Worm (Caenorhabditis elegans) whole organism, L4/young adult: ENCODE measurements around the gene unc-26.
A peak's percentile ranks its signal among the peaks of the same experiment; 100 is the strongest.

Source experiments
- W03F9.2 ChIP-seq: fragments of 150-350 bp; optimal IDR thresholded peaks from 2 replicates; lab custom pipeline; 2014; ENCODE audit warnings: missing biosample characterization, missing genetic modification characterization
- dao-5 ChIP-seq: sonication (generic microtip); optimal IDR thresholded peaks from 2 replicates; lab custom pipeline; 2016; ENCODE audit warnings: missing genotype, missing genetic modification characterization, moderate library complexity, missing compliant biosample characterization
- him-1 ChIP-seq: sonication (generic microtip); optimal IDR thresholded peaks from 2 replicates; lab custom pipeline; 2016; ENCODE audit warnings: missing genotype, missing genetic modification reagents, missing genetic modification characterization, missing compliant biosample characterization

unc-26 gene

ce11 chrIV:13272494-13272893 is at the start of gene unc-26:
Gene unc-26 (minus strand): TSS chrIV:13272516.
- TF ChIP-seq W03F9.2 (tag; lab: Kevin White, UChicago) (no peak), dao-5 (no peak), him-1 (tag; lab: Kevin White, UChicago) (no peak)

DNA sequence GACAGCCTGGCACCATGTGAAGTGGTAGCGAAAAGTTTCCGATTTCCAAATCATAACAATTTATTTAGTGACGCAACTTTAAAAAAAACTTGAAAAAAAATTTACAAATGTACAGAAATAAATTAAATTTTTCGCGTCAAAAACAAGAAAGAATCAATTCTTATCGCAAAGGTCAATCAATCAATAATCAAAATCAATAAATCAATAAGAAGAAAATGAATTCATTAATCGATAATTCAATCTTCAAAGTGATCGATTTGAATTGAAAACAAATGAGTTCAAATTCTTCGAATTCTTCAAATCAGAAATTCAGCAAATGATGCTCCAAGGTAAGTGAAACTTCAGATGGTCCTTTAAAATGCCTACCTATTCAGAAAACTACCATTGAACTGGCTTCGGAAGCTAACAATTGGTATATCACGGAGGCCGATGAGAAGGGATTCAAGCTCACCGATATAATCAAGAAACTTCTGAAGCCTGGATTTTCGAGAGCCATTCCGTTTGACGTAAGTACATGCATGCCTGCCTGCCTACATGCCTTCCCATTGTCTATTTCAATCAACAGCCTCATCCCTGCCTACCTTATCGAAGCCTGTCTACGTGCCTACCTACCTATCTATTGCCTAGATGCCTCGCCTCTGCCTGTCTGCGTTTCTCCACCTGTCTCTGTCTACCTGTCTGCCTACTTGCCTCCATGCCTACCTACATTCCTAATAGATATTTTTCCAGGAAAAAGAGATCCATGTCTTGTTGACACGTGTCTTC is 47.8 kb upstream of the unc-26 start:
- TF ChIP-seq him-1 (tag; lab: Kevin White, UChicago) (no peak), W03F9.2 (tag; lab: Kevin White, UChicago) (no peak), dao-5 (no peak)

DNA sequence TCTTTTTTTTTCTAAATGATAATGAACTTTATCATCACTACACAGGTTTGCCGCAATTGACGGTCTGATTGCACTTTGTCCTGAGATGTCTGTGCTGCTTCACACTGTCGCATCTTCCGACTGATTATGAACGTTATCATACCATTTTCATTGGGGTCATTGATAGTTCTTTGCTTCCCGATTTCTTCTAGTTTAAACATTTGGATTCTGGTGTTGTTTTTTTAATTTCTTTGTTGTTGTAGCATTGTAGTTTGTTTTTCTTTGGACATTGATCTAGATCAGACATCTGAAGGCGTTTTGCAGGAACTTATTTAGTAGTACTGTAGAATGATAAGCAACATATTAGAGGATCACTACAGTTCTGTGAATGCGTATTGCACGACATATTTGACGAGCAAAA is 46.5 kb upstream of the unc-26 start:
- no peak for TF ChIP-seq him-1 (tag; lab: Kevin White, UChicago)
- no peak for TF ChIP-seq dao-5
- TF ChIP-seq W03F9.2 (tag; lab: Kevin White, UChicago): no peak

DNA sequence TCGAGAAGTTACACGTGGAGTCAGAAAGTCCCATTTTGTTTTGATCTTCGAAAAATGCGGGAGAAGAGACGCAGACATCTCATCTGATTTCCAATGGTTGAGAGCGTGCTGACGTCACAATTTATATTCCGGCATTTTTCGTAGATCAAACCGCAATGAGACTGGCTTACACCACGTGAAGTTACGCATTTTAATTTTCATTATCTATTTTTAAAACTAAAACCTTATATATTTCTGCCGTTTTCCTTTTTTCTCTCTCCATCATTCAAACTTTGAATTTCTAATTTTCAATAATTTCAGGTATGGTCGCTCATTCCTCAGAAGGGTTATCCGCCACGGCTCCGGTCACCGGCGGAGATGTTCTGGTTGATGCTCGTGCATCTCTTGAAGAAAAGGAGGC is 43.0 kb upstream of the unc-26 start, which contains the start of gene fat-1:
Gene fat-1, plus strand, starts transcription at position 301 of the 400 bp plus-strand sequence.
- TF ChIP-seq W03F9.2 (tag; lab: Kevin White, UChicago): no peak
- no peak for TF ChIP-seq him-1 (tag; lab: Kevin White, UChicago)
- no peak for TF ChIP-seq dao-5

- TF ChIP-seq him-1 (tag; lab: Kevin White, UChicago): no peak
- peak; percentile 4 for TF ChIP-seq W03F9.2 (tag; lab: Kevin White, UChicago)
Measured at ce11 chrIV:13314181-13314580, 41.9 kb upstream of the unc-26 start.

DNA sequence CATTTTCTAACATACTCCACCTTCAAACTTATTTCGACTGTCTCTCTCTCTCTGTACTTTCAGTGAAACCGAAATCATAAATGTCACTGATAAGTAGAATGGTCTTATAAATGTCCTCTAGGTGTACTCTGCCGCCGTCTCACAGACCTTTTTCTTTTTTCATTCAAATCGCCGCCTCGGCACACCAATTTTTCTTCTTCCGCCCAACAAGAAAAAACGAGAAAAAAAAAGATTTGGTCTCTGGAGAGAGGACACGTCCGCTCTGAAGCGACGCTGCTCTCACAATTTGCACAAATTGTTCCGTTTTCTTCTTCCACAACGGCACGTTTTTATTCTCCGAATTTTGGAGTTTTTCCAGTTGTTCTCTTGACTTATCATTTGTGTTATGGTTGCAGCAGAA is 40.8 kb upstream of the unc-26 start:
- TF ChIP-seq W03F9.2 (tag; lab: Kevin White, UChicago) (no peak), him-1 (tag; lab: Kevin White, UChicago) (no peak), dao-5 (no peak)

DNA sequence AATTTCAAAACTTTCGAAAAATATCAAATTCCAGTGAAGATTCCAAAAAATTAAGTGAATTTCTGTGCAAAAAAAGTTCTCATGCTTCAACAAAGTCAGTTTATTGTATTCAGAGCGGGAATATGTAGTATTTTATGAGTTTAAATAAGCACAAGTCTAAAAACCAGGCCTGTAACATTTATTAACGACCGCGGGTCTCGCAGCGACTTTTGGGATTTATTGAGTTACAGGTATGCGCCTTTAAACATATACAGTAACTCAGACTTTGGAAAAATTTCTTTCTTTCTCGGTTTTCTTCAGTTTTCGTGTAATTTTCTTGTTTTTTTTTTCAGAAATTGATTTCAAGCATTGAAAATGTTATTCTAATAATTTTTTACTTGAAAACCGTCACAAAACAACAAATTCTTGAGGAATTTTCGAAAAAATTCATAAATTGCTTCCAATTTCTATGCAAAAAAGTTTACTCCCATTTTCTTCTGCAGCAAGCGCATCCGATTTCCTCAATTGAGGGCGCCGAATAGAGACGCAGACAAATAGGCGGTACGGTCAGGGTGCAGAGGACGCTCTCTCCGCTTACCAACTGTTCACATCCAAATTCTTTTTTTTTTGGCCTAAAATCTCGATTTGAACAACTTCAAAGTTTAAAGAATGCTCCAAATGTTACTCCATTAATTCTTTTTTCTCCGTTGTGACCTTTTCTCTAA is 39.2 kb upstream of the unc-26 start:
- no peak for TF ChIP-seq him-1 (tag; lab: Kevin White, UChicago)
- no peak for TF ChIP-seq W03F9.2 (tag; lab: Kevin White, UChicago)
- TF ChIP-seq dao-5: no peak

- TF ChIP-seq dao-5: no peak
- TF ChIP-seq him-1 (tag; lab: Kevin White, UChicago): no peak
- TF ChIP-seq W03F9.2 (tag; lab: Kevin White, UChicago): no peak
Measured at ce11 chrIV:13309636-13310035, 37.3 kb upstream of the unc-26 start.

ce11 chrIV:13304786-13305185 is 32.5 kb upstream of the unc-26 start:
- TF ChIP-seq dao-5: no peak
- no peak for TF ChIP-seq him-1 (tag; lab: Kevin White, UChicago)
- no peak for TF ChIP-seq W03F9.2 (tag; lab: Kevin White, UChicago)

DNA sequence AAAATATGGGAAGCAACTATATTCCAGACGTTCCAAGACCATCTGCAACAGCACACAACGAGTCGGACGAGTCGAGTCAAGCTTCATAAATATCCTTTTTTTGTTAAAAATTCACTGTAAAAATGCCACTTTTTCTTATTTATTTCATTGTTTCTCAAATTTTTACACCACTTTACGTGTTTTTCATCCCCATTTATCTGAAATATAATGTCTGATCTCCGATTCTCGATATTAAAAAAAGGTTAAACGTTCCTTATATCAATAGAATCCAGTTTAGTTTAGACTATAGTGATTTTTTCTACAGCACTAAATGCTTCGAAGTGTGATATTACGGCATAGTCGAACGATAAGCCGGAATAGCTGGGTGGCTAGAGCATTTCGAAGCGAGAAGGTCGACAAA is 31.1 kb upstream of the unc-26 start, which contains the start of gene Y67H2A.7:
Gene Y67H2A.7, plus strand, starts transcription at position 301 of the 400 bp plus-strand sequence.
- no peak for TF ChIP-seq W03F9.2 (tag; lab: Kevin White, UChicago)
- TF ChIP-seq him-1 (tag; lab: Kevin White, UChicago): no peak
- TF ChIP-seq dao-5: no peak

DNA sequence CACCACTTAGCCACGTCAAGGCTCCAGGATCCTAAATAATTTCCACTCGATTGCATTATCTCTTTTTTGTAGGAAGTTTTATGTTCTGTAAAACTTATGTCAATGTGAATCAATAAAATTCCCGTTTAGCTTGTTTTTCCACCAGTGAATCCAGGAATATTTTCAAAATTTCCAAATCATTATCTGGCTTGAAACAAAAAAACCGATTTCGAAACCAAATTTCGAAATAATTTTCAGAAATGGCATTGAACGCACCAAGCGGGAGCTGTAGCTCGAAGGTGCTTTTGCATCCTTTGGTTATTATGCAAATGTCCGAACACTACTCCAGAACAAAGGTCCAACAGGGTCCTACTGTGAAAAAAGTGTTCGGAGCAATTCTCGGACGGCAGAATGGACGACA is 28.3 kb upstream of the unc-26 start, which contains the start of gene csn-6:
Gene csn-6, plus strand, starts transcription at position 234 of the 400 bp plus-strand sequence.
- TF ChIP-seq him-1 (tag; lab: Kevin White, UChicago): no peak
- TF ChIP-seq W03F9.2 (tag; lab: Kevin White, UChicago): no peak
- no peak for TF ChIP-seq dao-5

- TF ChIP-seq him-1 (tag; lab: Kevin White, UChicago): no peak
- no peak for TF ChIP-seq dao-5
- no peak for TF ChIP-seq W03F9.2 (tag; lab: Kevin White, UChicago)
Measured at ce11 chrIV:13300109-13300508, 27.8 kb upstream of the unc-26 start, which contains the start of gene kdp-1. Gene kdp-1 (plus strand): TSS chrIV:13300188.

DNA sequence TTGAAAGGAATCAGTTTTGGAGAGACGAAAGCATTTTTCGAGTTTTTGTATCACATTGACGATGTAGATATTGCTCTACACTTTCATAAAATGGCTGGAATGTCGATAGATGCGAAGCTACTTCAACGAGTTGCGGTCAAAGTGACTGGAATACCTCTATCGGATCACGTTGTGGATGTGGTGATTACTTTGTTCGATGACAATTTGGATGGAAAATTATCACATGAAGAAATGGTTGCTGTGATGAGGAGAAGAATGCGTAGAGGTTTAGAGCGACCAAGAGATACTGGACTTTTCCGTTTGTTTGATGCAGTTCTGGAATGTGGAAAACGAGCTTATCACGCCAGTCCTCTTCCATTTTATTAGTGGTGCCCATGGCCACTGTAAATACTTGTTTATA is 27.3 kb upstream of the unc-26 start:
- TF ChIP-seq W03F9.2 (tag; lab: Kevin White, UChicago): no peak

DNA sequence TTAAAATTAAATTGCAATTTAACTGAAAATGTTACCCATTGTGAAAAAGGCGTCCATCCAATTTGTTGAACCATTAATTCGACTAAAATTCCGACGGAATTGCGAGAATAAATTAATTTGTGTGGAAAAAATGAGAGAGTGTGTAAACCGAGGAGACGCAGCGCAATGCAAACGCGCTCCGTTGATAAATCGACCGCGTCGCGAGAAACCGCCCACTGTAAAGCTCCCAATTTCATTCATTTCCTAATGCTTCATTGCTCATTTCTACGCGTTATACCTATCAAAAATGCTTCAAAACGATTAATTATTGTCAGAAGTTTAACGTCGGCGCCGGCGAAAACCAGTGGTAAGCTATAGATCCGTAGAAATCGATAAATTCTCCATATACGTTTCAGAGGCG is 25.4 kb upstream of the unc-26 start, which contains the start of the genes Y67H2A.2 and micu-1:
Gene Y67H2A.2, minus strand, starts transcription at position 74 of the 400 bp plus-strand sequence.
Gene micu-1, plus strand, starts transcription at position 181 of the 400 bp plus-strand sequence.
- no peak for TF ChIP-seq him-1 (tag; lab: Kevin White, UChicago)
- no peak for TF ChIP-seq dao-5
- TF ChIP-seq W03F9.2 (tag; lab: Kevin White, UChicago): peak; percentile 21
